Fruit fly (Drosophila melanogaster): ENCODE measurements around the gene CG4884.

The CG4884 gene

dm6 chr3R:27937752-27938694 is 21.0 kb downstream of the CG4884 start, which contains the start of the genes NSD and BOD1 (continued):
- TF ChIP-seq ATbp (GFP tag; optimal IDR thresholded peaks at IDR 0.05) (peak; percentile 47), mirr (GFP tag; optimal IDR thresholded peaks at IDR 0.05) (peak; percentile 42), CG7987 (GFP tag; optimal IDR thresholded peaks at IDR 0.05) (peak; percentile 20), Hmx (GFP tag; optimal IDR thresholded peaks at IDR 0.05) (no peak), CG42726 (GFP tag; IDR thresholded peaks at IDR 0.05; ENCODE audit: partially characterized antibody) (peak; percentile 98), cwo (GFP tag; optimal IDR thresholded peaks at IDR 0.05) (no peak), CG15269 (tag; optimal IDR thresholded peaks at IDR 0.05) (peak; percentile 51), nau (GFP tag; optimal IDR thresholded peaks at IDR 0.05) (no peak), toy (GFP tag; IDR thresholded peaks at IDR 0.05) (no peak), CG16863 (GFP tag; optimal IDR thresholded peaks at IDR 0.05) (no peak), Xrp1 (GFP tag; IDR thresholded peaks at IDR 0.05) (peak; percentile 72), CG3726 (GFP tag; IDR thresholded peaks at IDR 0.05) (peak; percentile 50; the same call in 1 of the 3 replicates), CG18599 (GFP tag; optimal IDR thresholded peaks at IDR 0.05) (peak; percentile 49), Ptx1 (GFP tag; IDR thresholded peaks at IDR 0.05) (peak; percentile 72), Dbx (GFP tag; IDR thresholded peaks at IDR 0.05) (peak; percentile 79), vnd (GFP tag; IDR thresholded peaks at IDR 0.05; ENCODE audit: partially characterized antibody) (peak; percentile 94), Nf-YA (GFP tag; IDR thresholded peaks at IDR 0.05) (no peak), btn (GFP tag; optimal IDR thresholded peaks at IDR 0.05) (no peak), CG13894 (tag; optimal IDR thresholded peaks at IDR 0.05) (no peak), Poxn (GFP tag; IDR thresholded peaks at IDR 0.05) (peak; percentile 37; the same call in 1 of the 2 replicates), C15 (GFP tag; IDR thresholded peaks at IDR 0.05) (0 out of 3 replicates have a peak, but pooled peaks have one; percentile 31), CG9797 (GFP tag; optimal IDR thresholded peaks at IDR 0.05) (no peak), CG18619 (GFP tag; optimal IDR thresholded peaks at IDR 0.05) (peak; percentile 37), CG7357 (GFP tag; IDR thresholded peaks at IDR 0.05) (peak; percentile 27; the same call in 1 of the 3 replicates), CG9215 (GFP tag; IDR thresholded peaks at IDR 0.05) (peak; percentile 63), ap (GFP tag; IDR thresholded peaks at IDR 0.05) (no peak), aop (GFP tag; IDR thresholded peaks at IDR 0.05) (no peak), CG15601 (tag; optimal IDR thresholded peaks at IDR 0.05) (no peak), gt (GFP tag; IDR thresholded peaks at IDR 0.05) (peak; percentile 33; the same call in 1 of the 2 replicates), CTCF (GFP tag; optimal IDR thresholded peaks at IDR 0.05) (no peak), Oli (tag; optimal IDR thresholded peaks at IDR 0.05) (peak; percentile 58), tna (GFP tag; IDR thresholded peaks at IDR 0.05; ENCODE audit: partially characterized antibody) (peak; percentile 92), lbe (GFP tag; optimal IDR thresholded peaks at IDR 0.05) (no peak), CG3995 (GFP tag; optimal IDR thresholded peaks at IDR 0.05) (no peak), CG12744 (GFP tag; optimal IDR thresholded peaks at IDR 0.05) (no peak), Atf6 (GFP tag; IDR thresholded peaks at IDR 0.05) (no peak), grn (GFP tag; optimal IDR thresholded peaks at IDR 0.05) (no peak), Dad (GFP tag; optimal IDR thresholded peaks at IDR 0.05) (no peak), Ets97D (GFP tag; optimal IDR thresholded peaks at IDR 0.05) (peak; percentile 35), corto (GFP tag; optimal IDR thresholded peaks at IDR 0.05) (no peak), zf30C (GFP tag; optimal IDR thresholded peaks at IDR 0.05) (no peak), CG13424 (tag; optimal IDR thresholded peaks at IDR 0.05) (peak; percentile 45), CG4854 (GFP tag; optimal IDR thresholded peaks at IDR 0.05) (no peak), so (GFP tag; IDR thresholded peaks at IDR 0.05) (no peak), E2f2 (GFP tag; IDR thresholded peaks at IDR 0.05) (peak; percentile 66), crc (GFP tag; optimal IDR thresholded peaks at IDR 0.05) (no peak), CG11085 (GFP tag; IDR thresholded peaks at IDR 0.05) (peak; percentile 82), CG3065 (GFP tag; optimal IDR thresholded peaks at IDR 0.05) (no peak), crp (GFP tag; optimal IDR thresholded peaks at IDR 0.05) (peak in 1 of 2 experiments; percentile 39)
